Fruit fly (Drosophila melanogaster) whole organism, embryonic: ENCODE data around the gene CG5506.
A peak's percentile ranks its signal among the peaks of the same experiment; 100 is the strongest.

Experiments used
- Blimp-1 ChIP-seq: fragments of 200-800 bp; sonication (Bioruptor generic); optimal IDR thresholded peaks from 3 replicates; lab custom pipeline; 2018; ENCODE audit warnings: missing biosample characterization, missing genetic modification characterization, mild to moderate bottlenecking, moderate library complexity, missing genetic modification reagents
- CG11504 ChIP-seq: fragments of 200-800 bp; sonication (Bioruptor generic); optimal IDR thresholded peaks from 3 replicates; lab custom pipeline; 2019; ENCODE audit warnings: missing biosample characterization, mild to moderate bottlenecking, missing genetic modification characterization, moderate library complexity
- CG11723 ChIP-seq: fragments of 200-800 bp; sonication (Bioruptor generic); optimal IDR thresholded peaks from 2 replicates; lab custom pipeline; 2017; ENCODE audit warnings: missing biosample characterization, mild to moderate bottlenecking, missing genetic modification characterization
- CG12391 ChIP-seq: fragments of 200-800 bp; sonication (Bioruptor generic); optimal IDR thresholded peaks from 3 replicates; lab custom pipeline; 2018; ENCODE audit warnings: missing biosample characterization, mild to moderate bottlenecking, missing genetic modification characterization, moderate library complexity
- CG13894 ChIP-seq: fragments of 200-800 bp; sonication (Bioruptor generic); optimal IDR thresholded peaks from 3 replicates; lab custom pipeline; 2018; ENCODE audit warnings: missing biosample characterization, mild to moderate bottlenecking, missing genetic modification characterization, moderate library complexity
- CG1529 ChIP-seq: fragments of 200-800 bp; sonication (Bioruptor generic); optimal IDR thresholded peaks from 3 replicates; lab custom pipeline; 2018; ENCODE audit warnings: missing biosample characterization, missing genetic modification characterization
- CG1603 ChIP-seq: fragments of 200-800 bp; sonication (Bioruptor generic); optimal IDR thresholded peaks from 2 replicates; lab custom pipeline; 2019; ENCODE audit warnings: missing biosample characterization, mild to moderate bottlenecking, missing genetic modification characterization, moderate library complexity
- CG18619 ChIP-seq: fragments of 200-800 bp; sonication (Bioruptor generic); optimal IDR thresholded peaks from 3 replicates; lab custom pipeline; 2017; ENCODE audit warnings: missing biosample characterization, mild to moderate bottlenecking, missing genetic modification characterization
- CG2202 ChIP-seq: fragments of 200-800 bp; sonication (Bioruptor generic); optimal IDR thresholded peaks from 2 replicates; lab custom pipeline; 2018; ENCODE audit warnings: missing biosample characterization, mild to moderate bottlenecking, missing genetic modification characterization
- CG2712 ChIP-seq: fragments of 200-800 bp; optimal IDR thresholded peaks from 3 replicates; lab custom pipeline; 2019; ENCODE audit warnings: missing biosample characterization, mild to moderate bottlenecking, missing genetic modification characterization, moderate library complexity
- CG3163 ChIP-seq: fragments of 200-800 bp; sonication (Bioruptor generic); optimal IDR thresholded peaks from 3 replicates; lab custom pipeline; 2016; ENCODE audit warnings: missing biosample characterization, missing genetic modification characterization
- CG5245 ChIP-seq: fragments of 200-800 bp; sonication (Bioruptor generic); optimal IDR thresholded peaks from 3 replicates; lab custom pipeline; 2016; ENCODE audit warnings: missing biosample characterization, missing genetic modification characterization
- CG7786 ChIP-seq: fragments of 200-800 bp; sonication (Bioruptor generic); optimal IDR thresholded peaks from 2 replicates; lab custom pipeline; 2016; ENCODE audit warnings: missing biosample characterization, missing genetic modification characterization
- CG8290 ChIP-seq, 3 experiments: fragments of 200-800 bp; sonication (Bioruptor generic); optimal IDR thresholded peaks; 2 replicates each; lab custom pipeline; 2016 to 2019; ENCODE audit warnings: missing biosample characterization in 3 of 3, missing genetic modification characterization in 3 of 3, mild to moderate bottlenecking in 2 of 3, moderate library complexity in 1 of 3
- CG8478 ChIP-seq: fragments of >200 bp; optimal IDR thresholded peaks from 2 replicates; lab custom pipeline; 2018
- CHES-1-like ChIP-seq: fragments of 200-800 bp; sonication (Bioruptor generic); optimal IDR thresholded peaks from 2 replicates; lab custom pipeline; 2016; ENCODE audit warnings: missing biosample characterization, missing genetic modification characterization
- Doc3 ChIP-seq: fragments of 200-800 bp; sonication (Bioruptor generic); IDR thresholded peaks from 3 replicates; pipeline ENCODE4 v1.3.6; 2022; ENCODE audit warnings: missing biosample characterization, missing genetic modification characterization; ENCODE audit not compliant: partially characterized antibody
- Gug ChIP-seq: fragments of 200-800 bp; sonication (Bioruptor generic); IDR thresholded peaks from 4 replicates; pipeline ENCODE4 v1.3.6; 2022; ENCODE audit warnings: missing biosample characterization, missing genetic modification characterization
- HHEX ChIP-seq: fragments of 200-800 bp; sonication (Bioruptor generic); optimal IDR thresholded peaks from 3 replicates; lab custom pipeline; 2017; ENCODE audit warnings: missing biosample characterization, mild to moderate bottlenecking, missing genetic modification characterization, missing genetic modification reagents
- HLH3B ChIP-seq: fragments of 200-800 bp; sonication (Bioruptor generic); IDR thresholded peaks from 2 replicates; pipeline ENCODE4 v1.3.6; 2022; ENCODE audit warnings: missing biosample characterization, missing genetic modification characterization
- Jarid2 ChIP-seq: fragments of 200-800 bp; sonication (Bioruptor generic); optimal IDR thresholded peaks from 3 replicates; lab custom pipeline; 2017; ENCODE audit warnings: mild to moderate bottlenecking, missing biosample characterization, missing genetic modification reagents, missing genetic modification characterization
- Lpt ChIP-seq: fragments of >200 bp; optimal IDR thresholded peaks from 2 replicates; lab custom pipeline; 2018; ENCODE audit warnings: missing biosample characterization, missing genetic modification characterization
- Med ChIP-seq: fragments of 200-800 bp; sonication (Bioruptor generic); peaks from one replicate; lab custom pipeline; 2016; ENCODE audit warnings: missing biosample characterization, missing genetic modification characterization, mild to moderate bottlenecking, inconsistent platforms, moderate library complexity
- Trl ChIP-seq, 3 experiments: fragments of >200 bp in 2 of 3; fragments of 200-800 bp in 1 of 3; sonication (Bioruptor generic) in 1 of 3; optimal IDR thresholded peaks; 2 replicates in 1 of 3; 3 replicates in 2 of 3; lab custom pipeline; 2016 to 2017; ENCODE audit warnings: missing biosample characterization in 1 of 3, missing genetic modification characterization in 1 of 3
- al ChIP-seq: fragments of 200-800 bp; sonication (Bioruptor generic); IDR thresholded peaks from 2 replicates; pipeline ENCODE4 v1.3.6; 2022; ENCODE audit warnings: missing biosample characterization, missing genetic modification characterization
- ara ChIP-seq: fragments of 200-800 bp; sonication (Bioruptor generic); IDR thresholded peaks from 2 replicates; pipeline ENCODE4 v1.3.6; 2022; ENCODE audit warnings: missing biosample characterization, missing genetic modification characterization
- bsh ChIP-seq, 2 experiments: fragments of 200-800 bp; sonication (Bioruptor generic); optimal IDR thresholded peaks; 2 replicates each; lab custom pipeline; 2017 to 2018; ENCODE audit warnings: mild to moderate bottlenecking in 2 of 2, missing biosample characterization in 2 of 2, missing genetic modification characterization in 2 of 2, moderate library complexity in 1 of 2
- chinmo ChIP-seq: fragments of 200-800 bp; sonication (Bioruptor generic); IDR thresholded peaks from 4 replicates; pipeline ENCODE4 v1.3.6; 2022; ENCODE audit warnings: missing biosample characterization, missing genetic modification characterization; ENCODE audit not compliant: partially characterized antibody
- fd3F ChIP-seq: fragments of 200-800 bp; sonication (Bioruptor generic); optimal IDR thresholded peaks from 2 replicates; lab custom pipeline; 2018; ENCODE audit warnings: missing biosample characterization, mild to moderate bottlenecking, missing genetic modification characterization, moderate library complexity
- gsb-n ChIP-seq: fragments of 200-800 bp; sonication (Bioruptor generic); optimal IDR thresholded peaks from 3 replicates; lab custom pipeline; 2018; ENCODE audit warnings: missing biosample characterization, mild to moderate bottlenecking, missing genetic modification characterization
- hbn ChIP-seq: fragments of 200-800 bp; sonication (Bioruptor generic); IDR thresholded peaks from 2 replicates; pipeline ENCODE4 v1.3.6; 2022; ENCODE audit warnings: missing biosample characterization, missing genetic modification characterization; ENCODE audit not compliant: partially characterized antibody
- lbe ChIP-seq: fragments of 200-800 bp; sonication (Bioruptor generic); optimal IDR thresholded peaks from 2 replicates; lab custom pipeline; 2016; ENCODE audit warnings: missing biosample characterization, mild to moderate bottlenecking, missing genetic modification characterization
- mirr ChIP-seq: fragments of 200-800 bp; sonication (Bioruptor generic); optimal IDR thresholded peaks from 3 replicates; lab custom pipeline; 2018; ENCODE audit warnings: missing biosample characterization, mild to moderate bottlenecking, missing genetic modification characterization
- nom ChIP-seq: fragments of 200-800 bp; sonication (Bioruptor generic); optimal IDR thresholded peaks from 2 replicates; lab custom pipeline; 2017; ENCODE audit warnings: missing biosample characterization, missing genetic modification characterization, mild to moderate bottlenecking, moderate library complexity, missing genetic modification reagents
- sd ChIP-seq: fragments of 200-800 bp; sonication (Bioruptor generic); optimal IDR thresholded peaks from 3 replicates; lab custom pipeline; 2018; ENCODE audit warnings: missing biosample characterization, mild to moderate bottlenecking, missing genetic modification characterization, moderate library complexity
- seq ChIP-seq: fragments of 200-800 bp; sonication (Bioruptor generic); IDR thresholded peaks from 2 replicates; pipeline ENCODE4 v1.3.6; 2022; ENCODE audit warnings: missing biosample characterization, missing genetic modification characterization
- sug ChIP-seq: fragments of 200-800 bp; optimal IDR thresholded peaks from 2 replicates; lab custom pipeline; 2019; ENCODE audit warnings: missing biosample characterization, mild to moderate bottlenecking, missing genetic modification characterization, moderate library complexity
- tna ChIP-seq: fragments of 200-800 bp; sonication (Bioruptor generic); IDR thresholded peaks from 2 replicates; pipeline ENCODE4 v1.3.6; 2022; ENCODE audit warnings: missing biosample characterization, missing genetic modification characterization; ENCODE audit not compliant: partially characterized antibody
- twi ChIP-seq: fragments of 200-800 bp; optimal IDR thresholded peaks from 2 replicates; lab custom pipeline; 2019; ENCODE audit warnings: missing biosample characterization, mild to moderate bottlenecking, missing genetic modification characterization, moderate library complexity
- vfl ChIP-seq: fragments of 200-800 bp; sonication (Bioruptor generic); optimal IDR thresholded peaks from 2 replicates; lab custom pipeline; 2016; ENCODE audit warnings: missing biosample characterization, missing genetic modification characterization
- vvl ChIP-seq: fragments of 200-800 bp; sonication (Bioruptor generic); IDR thresholded peaks from 2 replicates; pipeline ENCODE4 v1.3.6; 2022; ENCODE audit warnings: missing biosample characterization, missing genetic modification characterization

The CG5506 gene

DNA sequence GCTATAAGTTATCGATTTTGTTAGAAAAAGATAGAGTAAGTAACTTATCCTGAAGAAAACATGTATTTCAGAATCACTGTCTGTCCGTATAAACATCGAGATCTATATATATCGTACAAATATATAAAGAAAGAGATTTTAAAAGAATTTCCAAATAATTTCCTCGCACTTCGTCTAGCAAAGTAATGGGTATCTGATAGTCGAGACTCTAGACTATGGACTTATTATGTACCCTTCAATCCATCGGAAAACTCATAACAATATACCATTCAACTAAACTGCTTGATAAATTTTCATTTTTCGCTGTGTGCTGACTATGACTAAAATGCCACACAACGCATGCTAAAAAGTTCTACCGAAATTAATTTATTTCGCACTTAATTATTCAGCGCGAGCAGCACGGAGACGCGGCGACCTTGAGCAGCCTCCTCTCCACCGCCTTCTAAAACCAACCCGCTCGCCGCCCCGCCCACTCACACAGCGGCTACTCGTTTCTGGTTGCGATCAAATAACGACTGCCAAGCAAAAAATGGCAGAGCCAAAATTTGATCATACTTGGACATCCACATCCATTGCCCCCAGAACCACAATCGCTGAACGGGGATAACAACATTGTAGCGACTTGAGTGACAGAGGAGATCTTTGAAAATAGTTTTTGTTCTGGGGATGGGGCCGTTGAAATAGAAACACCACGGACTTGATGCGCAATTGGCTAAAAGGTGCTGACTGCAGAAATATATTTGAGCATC lies 31.8 kb upstream of the CG5506 start (continued):
- TF ChIP-seq fd3F (GFP tag; lab: Kevin White, UChicago) (no peak), CG1529 (GFP tag; lab: Kevin White, UChicago) (no peak), al (GFP tag; lab: Robert Waterston, UW) (no peak), CG1603 (tag; lab: Kevin White, UChicago) (no peak), CG13894 (tag; lab: Kevin White, UChicago) (peak; percentile 3), CG7786 (no peak), gsb-n (tag; lab: Kevin White, UChicago) (no peak), sug (tag; lab: Kevin White, UChicago) (no peak), ara (GFP tag; lab: Robert Waterston, UW) (no peak), Jarid2 (GFP tag; lab: Kevin White, UChicago) (no peak), vfl (GFP tag; lab: Kevin White, UChicago) (no peak), Lpt (GFP tag; lab: Kevin White, UChicago) (no peak), HHEX (GFP tag; lab: Kevin White, UChicago) (no peak), CG11723 (GFP tag; lab: Kevin White, UChicago) (no peak), Gug (GFP tag; lab: Robert Waterston, UW) (no peak), HLH3B (no peak), CG18619 (no peak), mirr (GFP tag; lab: Kevin White, UChicago) (no peak), CG8290 (GFP tag; optimal IDR thresholded peaks at IDR 0.05; lab: Kevin White, UChicago) (no peak), CG8290 (tag; optimal IDR thresholded peaks at IDR 0.05; lab: Kevin White, UChicago) (peak in 1 of 2 experiments; percentile 47), seq (no peak), CG11504 (tag; lab: Kevin White, UChicago) (no peak), sd (tag; lab: Kevin White, UChicago) (peak; percentile 16), Med (GFP tag; lab: Kevin White, UChicago) (peak; percentile 35), CG2202 (tag; lab: Kevin White, UChicago) (no peak), CG2712 (tag; lab: Kevin White, UChicago) (no peak), CHES-1-like (no peak), CG12391 (tag; lab: Kevin White, UChicago) (no peak), twi (tag; lab: Kevin White, UChicago) (no peak)
- TF ChIP-seq, all 482 proteins: peak for 25

DNA sequence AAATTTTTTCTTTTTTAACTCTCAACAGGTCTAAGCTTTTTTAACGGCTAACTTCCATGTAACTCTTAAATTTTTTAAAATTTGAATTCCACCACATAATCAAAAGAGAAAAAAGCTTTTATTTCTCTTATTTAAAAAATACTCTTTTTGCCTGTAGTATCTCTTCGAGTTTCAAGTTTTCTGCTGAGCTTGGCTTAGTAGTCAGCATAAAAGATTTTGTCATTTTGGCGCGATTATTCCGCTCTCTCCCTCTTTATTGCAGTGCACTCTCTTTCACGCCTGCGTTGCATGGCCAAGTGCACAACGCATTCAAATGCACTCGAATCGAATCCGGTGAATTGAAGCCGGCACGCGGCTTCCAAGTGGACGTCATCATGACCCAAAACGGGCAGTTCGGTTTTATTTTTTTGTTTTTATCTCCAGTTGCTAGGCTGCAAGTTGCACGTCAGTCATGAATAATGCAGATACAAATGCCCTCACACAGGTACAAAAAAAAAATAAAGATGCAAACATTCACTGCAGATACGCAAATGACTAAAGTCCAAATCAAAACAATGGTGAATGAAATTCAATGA lies 29.9 kb upstream of the CG5506 start:
- TF ChIP-seq nom (GFP tag; lab: Kevin White, UChicago): peak; percentile 24
- peak; percentile 16 for TF ChIP-seq lbe (GFP tag; lab: Kevin White, UChicago)
- peak; percentile 33; the same call in 1 of the 2 replicates for TF ChIP-seq vvl
- peak; percentile 21 for TF ChIP-seq Blimp-1
- peak; percentile 57 to 84 for TF ChIP-seq Trl (optimal IDR thresholded peaks at IDR 0.05; lab: Kevin White, UChicago)
- no peak for TF ChIP-seq Trl (GFP tag; optimal IDR thresholded peaks at IDR 0.05; lab: Kevin White, UChicago)
- no peak for TF ChIP-seq CG8478
- TF ChIP-seq bsh (GFP tag; optimal IDR thresholded peaks at IDR 0.05; lab: Kevin White, UChicago): peak in 1 of 2 experiments; percentile 44
- no peak for TF ChIP-seq CG5245 (GFP tag; lab: Kevin White, UChicago)
- TF ChIP-seq tna (GFP tag; lab: Robert Waterston, UW): no peak
- TF ChIP-seq chinmo: peak; percentile 40; the same call in 1 of the 4 replicates
- TF ChIP-seq Doc3 (GFP tag; lab: Robert Waterston, UW): no peak
- no peak for TF ChIP-seq hbn (GFP tag; lab: Robert Waterston, UW)
- TF ChIP-seq CG3163 (GFP tag; lab: Kevin White, UChicago): peak; percentile 93
